Worm (Caenorhabditis elegans) whole organism, L4 larva: ENCODE measurements around the gene F08G12.11.

Source experiments
- R02D3.7 ChIP-seq: fragments of 150-350 bp; sonication (generic microtip); optimal IDR thresholded peaks from 3 replicates; lab custom pipeline; 2014; ENCODE audit warnings: missing biosample characterization, missing genetic modification characterization
- Y5F2A.4 ChIP-seq: fragments of 200-800 bp; sonication (Bioruptor generic); optimal IDR thresholded peaks from 2 replicates; lab custom pipeline; 2018; ENCODE audit warnings: mild to moderate bottlenecking, missing genetic modification characterization, missing compliant biosample characterization
- egl-27 ChIP-seq: sonication (generic microtip); optimal IDR thresholded peaks from 3 replicates; lab custom pipeline; 2017; ENCODE audit warnings: missing biosample characterization, missing genetic modification reagents, missing genetic modification characterization
- lsy-2 ChIP-seq, 2 experiments: fragments of 150-350 bp in 1 of 2; sonication (generic microtip) in 1 of 2; optimal IDR thresholded peaks; 2 replicates each; lab custom pipeline; 2014 to 2017; ENCODE audit warnings: missing biosample characterization in 2 of 2, missing genetic modification characterization in 2 of 2
- nhr-111 ChIP-seq: fragments of 200-800 bp; sonication (Bioruptor generic); optimal IDR thresholded peaks from 2 replicates; lab custom pipeline; 2018; ENCODE audit warnings: mild to moderate bottlenecking, missing genetic modification characterization, missing compliant biosample characterization
- nhr-6 ChIP-seq: fragments of 150-350 bp; optimal IDR thresholded peaks from 2 replicates; lab custom pipeline; 2014; ENCODE audit warnings: missing biosample characterization, missing genetic modification characterization
- nhr-77 ChIP-seq: fragments of 150-350 bp; optimal IDR thresholded peaks from 2 replicates; lab custom pipeline; 2014; ENCODE audit warnings: missing biosample characterization, missing genetic modification characterization
- spr-3 ChIP-seq: fragments of 200-800 bp; sonication (Bioruptor generic); optimal IDR thresholded peaks from 2 replicates; lab custom pipeline; 2018; ENCODE audit warnings: mild to moderate bottlenecking, missing genetic modification characterization, missing compliant biosample characterization
- zag-1 ChIP-seq: fragments of 150-350 bp; optimal IDR thresholded peaks from 2 replicates; lab custom pipeline; 2014; ENCODE audit warnings: missing biosample characterization, missing genetic modification characterization

DNA sequence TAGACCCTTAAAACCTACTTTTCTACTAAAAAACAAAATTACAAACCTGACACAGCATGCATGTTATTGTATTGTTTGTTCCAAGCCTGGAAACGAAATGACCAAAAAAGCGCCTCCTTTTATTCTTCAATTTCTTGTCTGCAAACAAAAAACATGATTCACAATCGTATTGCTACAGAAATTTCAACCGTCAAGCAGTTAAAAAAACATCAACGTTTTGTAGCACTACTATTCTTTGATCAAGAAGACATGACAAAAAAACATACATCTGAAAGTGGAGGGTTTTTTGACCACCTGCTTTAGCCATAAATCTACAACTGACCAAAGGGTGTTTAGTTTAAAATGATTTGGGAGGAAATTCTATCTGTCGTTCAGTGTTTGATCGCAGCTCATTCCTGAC, 34.2 kb downstream of the F08G12.11 start, which contains the start of gene F38B2.6:
- TF ChIP-seq nhr-6 (no peak), R02D3.7 (tag; lab: Kevin White, UChicago) (no peak), egl-27 (tag; lab: Kevin White, UChicago) (no peak), nhr-111 (GFP tag; lab: Kevin White, UChicago) (no peak), lsy-2 (tag; optimal IDR thresholded peaks at IDR 0.05; lab: Kevin White, UChicago) (no peak), nhr-77 (tag; lab: Kevin White, UChicago) (no peak), zag-1 (tag; lab: Kevin White, UChicago) (no peak), Y5F2A.4 (no peak), spr-3 (no peak)
